Worm (Caenorhabditis elegans) whole organism, L1 larva: Measurements from ENCODE around the gene K05F1.8.
A peak's percentile ranks its signal among the peaks of the same experiment; 100 is the strongest.

Experiments used
- C16A3.4 ChIP-seq: fragments of 150-350 bp; optimal IDR thresholded peaks from 2 replicates; lab custom pipeline; 2014; ENCODE audit warnings: missing biosample characterization, missing genetic modification characterization
- C34B4.2 ChIP-seq: sonication (generic microtip); optimal IDR thresholded peaks from 2 replicates; lab custom pipeline; 2017; ENCODE audit warnings: mild to moderate bottlenecking, missing genetic modification characterization, missing compliant biosample characterization
- F16B12.6 ChIP-seq: fragments of 150-350 bp; optimal IDR thresholded peaks from 2 replicates; lab custom pipeline; 2014; ENCODE audit warnings: missing biosample characterization, missing genetic modification characterization
- aha-1 ChIP-seq: fragments of 150-350 bp; optimal IDR thresholded peaks from 2 replicates; lab custom pipeline; 2014; ENCODE audit warnings: missing biosample characterization, missing genetic modification characterization
- aly-2 ChIP-seq: fragments of 150-350 bp; optimal IDR thresholded peaks from 2 replicates; lab custom pipeline; 2014; ENCODE audit warnings: missing biosample characterization, missing genetic modification characterization
- ama-1 ChIP-seq: fragments of 150-350 bp; optimal IDR thresholded peaks from 2 replicates; lab custom pipeline; 2014
- blmp-1 ChIP-seq: fragments of 150-350 bp; optimal IDR thresholded peaks from 2 replicates; lab custom pipeline; 2014; ENCODE audit warnings: missing biosample characterization, missing genetic modification characterization
- ceh-63 ChIP-seq: fragments of 200-800 bp; sonication (Bioruptor generic); optimal IDR thresholded peaks from 2 replicates; lab custom pipeline; 2018; ENCODE audit warnings: mild to moderate bottlenecking, missing genetic modification characterization, missing compliant biosample characterization
- ceh-82 ChIP-seq, 3 experiments: fragments of 150-350 bp in 1 of 3; sonication (generic microtip) in 2 of 3; optimal IDR thresholded peaks; 2 replicates each; lab custom pipeline; 2014 to 2017; ENCODE audit warnings: missing biosample characterization in 3 of 3, missing genetic modification characterization in 3 of 3
- ceh-88 ChIP-seq: fragments of 200-800 bp; sonication (Bioruptor generic); IDR thresholded peaks from 2 replicates; pipeline ENCODE4 v1.3.6; 2022; ENCODE audit warnings: missing genetic modification characterization, missing compliant biosample characterization
- ceh-90 ChIP-seq: sonication (generic microtip); optimal IDR thresholded peaks from 2 replicates; lab custom pipeline; 2016; ENCODE audit warnings: missing genetic modification characterization, missing compliant biosample characterization
- ces-1 ChIP-seq: fragments of 150-350 bp; optimal IDR thresholded peaks from 2 replicates; lab custom pipeline; 2014; ENCODE audit warnings: missing biosample characterization, missing genetic modification reagents, missing genetic modification characterization
- dpl-1 ChIP-seq, 3 experiments: fragments of 150-350 bp in 2 of 3; sonication (generic microtip) in 1 of 3; optimal IDR thresholded peaks; 2 replicates each; lab custom pipeline; 2014 to 2017; ENCODE audit warnings: missing biosample characterization in 3 of 3, missing genetic modification characterization in 3 of 3, missing genetic modification reagents in 3 of 3
- efl-1 ChIP-seq, 4 experiments: fragments of 150-350 bp; optimal IDR thresholded peaks in 3 of 4; peaks in 1 of 4; 1 replicate in 1 of 4; 2 replicates in 3 of 4; lab custom pipeline; 2014; ENCODE audit warnings: missing biosample characterization in 2 of 4, missing genetic modification characterization in 2 of 4, missing genetic modification reagents in 2 of 4
- efl-3 ChIP-seq: fragments of 200-800 bp; sonication (Bioruptor generic); optimal IDR thresholded peaks from 2 replicates; lab custom pipeline; 2018; ENCODE audit warnings: mild to moderate bottlenecking, missing genetic modification characterization, missing compliant biosample characterization
- egl-13 ChIP-seq: sonication (generic microtip); optimal IDR thresholded peaks from 2 replicates; lab custom pipeline; 2016; ENCODE audit warnings: missing genotype, missing genetic modification reagents, missing genetic modification characterization, missing compliant biosample characterization
- egl-27 ChIP-seq, 2 experiments: fragments of 150-350 bp in 1 of 2; sonication (generic microtip); optimal IDR thresholded peaks; 3 replicates each; lab custom pipeline; 2017 to 2018; ENCODE audit warnings: missing biosample characterization in 2 of 2, missing genetic modification characterization in 2 of 2, missing genetic modification reagents in 2 of 2
- elt-2 ChIP-seq: sonication (generic microtip); optimal IDR thresholded peaks from 2 replicates; lab custom pipeline; 2016; ENCODE audit warnings: missing genetic modification characterization, mild to moderate bottlenecking, inconsistent platforms, missing compliant biosample characterization, missing genetic modification reagents
- elt-3 ChIP-seq, 6 experiments: fragments of 150-350 bp in 1 of 6; sonication (generic microtip); optimal IDR thresholded peaks; 2 replicates each; lab custom pipeline; 2017 to 2018; ENCODE audit warnings: missing biosample characterization in 6 of 6, missing genetic modification characterization in 6 of 6, inconsistent platforms in 1 of 6
- ets-5 ChIP-seq: fragments of 200-800 bp; sonication (Bioruptor generic); IDR thresholded peaks from 2 replicates; pipeline ENCODE4 v1.3.6; 2022; ENCODE audit warnings: missing genetic modification characterization, missing compliant biosample characterization
- fkh-10 ChIP-seq: sonication (generic microtip); optimal IDR thresholded peaks from 2 replicates; lab custom pipeline; 2017; ENCODE audit warnings: missing biosample characterization, missing genetic modification reagents, missing genetic modification characterization
- fkh-4 ChIP-seq: sonication (generic microtip); optimal IDR thresholded peaks from 2 replicates; lab custom pipeline; 2016; ENCODE audit warnings: missing compliant biosample characterization, missing genetic modification characterization, borderline replicate concordance
- fos-1 ChIP-seq: fragments of 150-350 bp; optimal IDR thresholded peaks from 2 replicates; lab custom pipeline; 2014; ENCODE audit warnings: missing biosample characterization, missing genetic modification characterization
- hlh-17 ChIP-seq: fragments of 200-800 bp; sonication (Bioruptor generic); optimal IDR thresholded peaks from 2 replicates; lab custom pipeline; 2018; ENCODE audit warnings: missing genetic modification characterization, mild to moderate bottlenecking, missing compliant biosample characterization, moderate library complexity, borderline replicate concordance
- irx-1 ChIP-seq: sonication (generic microtip); optimal IDR thresholded peaks from 2 replicates; lab custom pipeline; 2016; ENCODE audit warnings: missing genetic modification characterization, missing compliant biosample characterization
- lin-14 ChIP-seq: fragments of 200-800 bp; sonication (Bioruptor generic); optimal IDR thresholded peaks from 2 replicates; lab custom pipeline; 2018; ENCODE audit warnings: mild to moderate bottlenecking, missing genetic modification characterization, moderate library complexity, missing compliant biosample characterization
- lin-15B ChIP-seq: fragments of 150-350 bp; sonication (generic microtip); optimal IDR thresholded peaks from 3 replicates; lab custom pipeline; 2014; ENCODE audit warnings: missing biosample characterization, missing genetic modification characterization
- lin-35 ChIP-seq, 2 experiments: fragments of 150-350 bp; optimal IDR thresholded peaks; 2 replicates each; lab custom pipeline; 2014; ENCODE audit warnings: missing biosample characterization in 2 of 2, missing genetic modification characterization in 2 of 2, missing genetic modification reagents in 2 of 2
- lin-39 ChIP-seq: fragments of 150-350 bp; optimal IDR thresholded peaks from 2 replicates; lab custom pipeline; 2014; ENCODE audit warnings: missing biosample characterization, missing genetic modification reagents, missing genetic modification characterization
- lir-3 ChIP-seq: sonication (generic microtip); optimal IDR thresholded peaks from 2 replicates; lab custom pipeline; 2016; ENCODE audit warnings: mild to moderate bottlenecking, missing genetic modification characterization, moderate library complexity, missing compliant biosample characterization; ENCODE audit not compliant: poor library complexity
- nhr-11 ChIP-seq: fragments of 150-350 bp; optimal IDR thresholded peaks from 2 replicates; lab custom pipeline; 2014; ENCODE audit warnings: missing biosample characterization, missing genetic modification characterization
- nhr-12 ChIP-seq: sonication (generic microtip); optimal IDR thresholded peaks from 2 replicates; lab custom pipeline; 2017; ENCODE audit warnings: missing biosample characterization, missing genetic modification characterization
- nhr-19 ChIP-seq: fragments of 200-800 bp; sonication (Bioruptor generic); conservative IDR thresholded peaks from 2 replicates; pipeline ENCODE4 v1.3.6; 2022; ENCODE audit warnings: missing genetic modification characterization, missing compliant biosample characterization
- nhr-47 ChIP-seq: sonication (generic microtip); optimal IDR thresholded peaks from 2 replicates; lab custom pipeline; 2016; ENCODE audit warnings: mild to moderate bottlenecking, missing genetic modification characterization, moderate library complexity, missing compliant biosample characterization
- nhr-76 ChIP-seq: sonication (generic microtip); optimal IDR thresholded peaks from 2 replicates; lab custom pipeline; 2017; ENCODE audit warnings: missing biosample characterization, missing genetic modification characterization
- nhr-77 ChIP-seq: fragments of 150-350 bp; optimal IDR thresholded peaks from 2 replicates; lab custom pipeline; 2014; ENCODE audit warnings: missing biosample characterization, missing genetic modification characterization
- nhr-84 ChIP-seq: sonication (generic microtip); optimal IDR thresholded peaks from 2 replicates; lab custom pipeline; 2017; ENCODE audit warnings: missing biosample characterization, missing genetic modification characterization
- nhr-90 ChIP-seq: sonication (generic microtip); optimal IDR thresholded peaks from 2 replicates; lab custom pipeline; 2016; ENCODE audit warnings: mild to moderate bottlenecking, missing genetic modification characterization, missing compliant biosample characterization; ENCODE audit not compliant: poor library complexity
- pag-3 ChIP-seq: sonication (generic microtip); optimal IDR thresholded peaks from 2 replicates; lab custom pipeline; 2017; ENCODE audit warnings: missing genetic modification characterization, mild to moderate bottlenecking, missing compliant biosample characterization, antibody characterized with exemption, borderline replicate concordance; ENCODE audit not compliant: insufficient read depth
- pax-3 ChIP-seq: fragments of 200-800 bp; sonication (Bioruptor generic); optimal IDR thresholded peaks from 2 replicates; lab custom pipeline; 2018; ENCODE audit warnings: mild to moderate bottlenecking, missing genetic modification characterization, moderate library complexity, missing compliant biosample characterization
- skn-1 ChIP-seq: fragments of 150-350 bp; optimal IDR thresholded peaks from 2 replicates; lab custom pipeline; 2014; ENCODE audit warnings: missing biosample characterization, missing genetic modification characterization
- snpc-4 ChIP-seq: fragments of 150-350 bp; optimal IDR thresholded peaks from 2 replicates; lab custom pipeline; 2014; ENCODE audit warnings: missing biosample characterization, missing genetic modification characterization
- snu-23 ChIP-seq: sonication (generic microtip); optimal IDR thresholded peaks from 2 replicates; lab custom pipeline; 2016; ENCODE audit warnings: missing genetic modification characterization, missing compliant biosample characterization
- sox-4 ChIP-seq: sonication (generic microtip); optimal IDR thresholded peaks from 2 replicates; lab custom pipeline; 2016; ENCODE audit warnings: missing genetic modification characterization, missing compliant biosample characterization
- tbx-2 ChIP-seq: sonication (generic microtip); optimal IDR thresholded peaks from 2 replicates; lab custom pipeline; 2016; ENCODE audit warnings: missing genetic modification characterization, missing compliant biosample characterization
- unc-130 ChIP-seq: fragments of 150-350 bp; optimal IDR thresholded peaks from 2 replicates; lab custom pipeline; 2017; ENCODE audit warnings: missing biosample characterization, missing genetic modification characterization, inconsistent platforms
- unc-30 ChIP-seq: sonication (generic microtip); optimal IDR thresholded peaks from 2 replicates; lab custom pipeline; 2017; ENCODE audit warnings: missing biosample characterization, missing genetic modification characterization
- unc-62 ChIP-seq: fragments of 150-350 bp; optimal IDR thresholded peaks from 2 replicates; lab custom pipeline; 2014; ENCODE audit warnings: missing biosample characterization, missing genetic modification reagents, missing genetic modification characterization
- unc-86 ChIP-seq: sonication (generic microtip); optimal IDR thresholded peaks from 2 replicates; lab custom pipeline; 2016; ENCODE audit warnings: missing genetic modification characterization, missing compliant biosample characterization
- unc-98 ChIP-seq: fragments of 200-800 bp; sonication (Bioruptor generic); IDR thresholded peaks from 2 replicates; pipeline ENCODE4 v1.3.6; 2022; ENCODE audit warnings: missing genetic modification characterization, missing compliant biosample characterization
- zag-1 ChIP-seq: fragments of 150-350 bp; optimal IDR thresholded peaks from 2 replicates; lab custom pipeline; 2014; ENCODE audit warnings: missing biosample characterization, missing genetic modification characterization
- ztf-11 ChIP-seq, 2 experiments: sonication (generic microtip); optimal IDR thresholded peaks; 2 replicates each; lab custom pipeline; 2016 to 2017; ENCODE audit warnings: missing genetic modification characterization in 2 of 2, missing biosample characterization in 1 of 2, missing compliant biosample characterization in 1 of 2
- ztf-4 ChIP-seq: fragments of 150-350 bp; optimal IDR thresholded peaks from 2 replicates; lab custom pipeline; 2014; ENCODE audit warnings: missing biosample characterization, missing genetic modification characterization

K05F1.8 gene

DNA sequence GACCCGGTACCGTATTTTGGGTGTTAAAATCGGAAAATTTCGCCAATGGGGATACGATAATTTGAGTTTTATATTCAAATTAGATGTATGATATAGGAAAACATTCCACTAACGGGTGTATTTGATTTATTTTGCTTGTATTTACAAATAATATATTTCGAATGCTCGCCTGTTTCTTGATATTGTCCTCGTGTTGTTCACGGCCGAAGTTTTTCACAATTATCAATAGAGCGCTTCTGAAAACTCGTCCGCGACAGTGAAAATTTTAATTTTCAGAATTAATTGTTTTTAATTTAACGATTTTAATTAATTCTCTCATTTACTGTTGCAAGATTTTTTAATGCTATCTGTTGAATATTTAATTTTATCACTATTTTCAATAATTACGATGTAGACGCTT lies 20.2 kb upstream of the K05F1.8 start:
- TF ChIP-seq egl-13 (tag; lab: Kevin White, UChicago) (peak; percentile 38), nhr-12 (tag; lab: Kevin White, UChicago) (no peak), ceh-63 (GFP tag; lab: Kevin White, UChicago) (no peak), zag-1 (tag; lab: Kevin White, UChicago) (no peak), elt-2 (tag; lab: Kevin White, UChicago) (peak; percentile 28), nhr-47 (tag; lab: Kevin White, UChicago) (no peak), skn-1 (no peak), ztf-11 (tag; optimal IDR thresholded peaks at IDR 0.05; lab: Kevin White, UChicago) (peak in 1 of 2 experiments; percentile 60), hlh-17 (GFP tag; lab: Kevin White, UChicago) (no peak), unc-62 (GFP tag; lab: Kevin White, UChicago) (no peak), unc-130 (tag; lab: Kevin White, UChicago) (no peak), nhr-90 (tag; lab: Kevin White, UChicago) (peak; percentile 57), lir-3 (tag; lab: Kevin White, UChicago) (peak; percentile 77), aha-1 (tag; lab: Kevin White, UChicago) (no peak), lin-35 (GFP tag; optimal IDR thresholded peaks at IDR 0.05; lab: Kevin White, UChicago) (peak; percentile 9 to 69), elt-3 (tag; optimal IDR thresholded peaks at IDR 0.05; lab: Kevin White, UChicago) (no peak), tbx-2 (tag; lab: Kevin White, UChicago) (peak; percentile 59), lin-39 (tag; lab: Kevin White, UChicago) (no peak), irx-1 (peak; percentile 42), lin-15B (tag; lab: Kevin White, UChicago) (no peak), blmp-1 (no peak), aly-2 (tag; lab: Kevin White, UChicago) (no peak), ztf-4 (no peak), ama-1 (lab: Kevin White, UChicago) (no peak), snpc-4 (no peak), C34B4.2 (tag; lab: Kevin White, UChicago) (no peak), egl-27 (tag; optimal IDR thresholded peaks at IDR 0.05; lab: Kevin White, UChicago) (no peak), sox-4 (tag; lab: Kevin White, UChicago) (peak; percentile 35), unc-98 (GFP tag; lab: Robert Waterston, UW) (no peak), ceh-82 (tag; optimal IDR thresholded peaks at IDR 0.05; lab: Kevin White, UChicago) (no peak), fkh-4 (tag; lab: Kevin White, UChicago) (no peak), pax-3 (tag; lab: Kevin White, UChicago) (no peak), nhr-19 (GFP tag; lab: Robert Waterston, UW) (peak; percentile 16; the same call in 1 of the 2 replicates), snu-23 (no peak), nhr-11 (tag; lab: Kevin White, UChicago) (no peak), fkh-10 (no peak), fos-1 (tag; lab: Kevin White, UChicago) (no peak), lin-14 (peak; percentile 65), efl-3 (GFP tag; lab: Kevin White, UChicago) (no peak), pag-3 (tag; lab: Kevin White, UChicago) (no peak), ets-5 (GFP tag; lab: Robert Waterston, UW) (no peak), nhr-77 (tag; lab: Kevin White, UChicago) (no peak), unc-30 (no peak), ceh-90 (tag; lab: Kevin White, UChicago) (peak; percentile 74), unc-86 (tag; lab: Kevin White, UChicago) (no peak), F16B12.6 (tag; lab: Kevin White, UChicago) (no peak), efl-1 (optimal IDR thresholded peaks at IDR 0.05; lab: Kevin White, UChicago) (peak; percentile 76 to 77), efl-1 (GFP tag; optimal IDR thresholded peaks at IDR 0.05 in 1 of 2; lab: Kevin White, UChicago) (peak; percentile 69 to 96), C16A3.4 (tag; lab: Kevin White, UChicago) (peak; percentile 15), nhr-76 (tag; lab: Kevin White, UChicago) (no peak), ces-1 (GFP tag; lab: Kevin White, UChicago) (no peak), ceh-88 (no peak), nhr-84 (tag; lab: Kevin White, UChicago) (no peak), dpl-1 (GFP tag; optimal IDR thresholded peaks at IDR 0.05; lab: Kevin White, UChicago) (peak; percentile 32 to 73 (median 71))
